Worm (Caenorhabditis elegans): Measurements from ENCODE around the gene str-83.
A peak's percentile ranks its signal among the peaks of the same experiment; 100 is the strongest.

The str-83 gene

DNA sequence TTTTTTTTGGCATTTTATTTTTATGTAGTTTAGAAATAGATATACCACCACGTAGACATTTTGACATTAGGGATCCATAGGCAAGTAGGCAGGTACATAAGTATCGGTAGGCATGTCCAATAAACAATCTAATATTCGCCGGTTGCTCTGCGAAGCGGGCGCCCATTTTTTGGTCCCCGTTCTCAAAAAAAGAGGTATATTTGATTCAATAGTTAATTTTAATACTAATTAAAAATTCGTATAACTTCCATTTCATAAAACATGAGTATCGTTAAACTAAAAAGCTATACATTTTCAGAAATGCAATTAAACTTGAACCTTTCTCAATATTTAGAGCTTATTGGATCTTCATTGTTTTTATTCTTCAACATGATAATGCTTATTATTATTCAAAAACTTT is at the start of gene str-83:
Gene str-83, plus strand, starts transcription at position 301 of the 400 bp plus-strand sequence.
- TF ChIP-seq attf-6 (GFP tag; IDR thresholded peaks at IDR 0.05) (no peak), him-1 (tag; optimal IDR thresholded peaks at IDR 0.05) (no peak), dpl-1 (GFP tag; optimal IDR thresholded peaks at IDR 0.05) (no peak), madf-10 (tag; optimal IDR thresholded peaks at IDR 0.05) (no peak), pbrm-1 (GFP tag; IDR thresholded peaks at IDR 0.05) (no peak), Y53G8AR.9 (GFP tag; conservative IDR thresholded peaks at IDR 0.05) (no peak), ceh-27 (GFP tag; optimal IDR thresholded peaks at IDR 0.05) (no peak), ama-1 (optimal IDR thresholded peaks at IDR 0.05) (no peak), ama-1 (GFP tag; optimal IDR thresholded peaks at IDR 0.05) (no peak), sea-2 (GFP tag; IDR thresholded peaks at IDR 0.05) (no peak), Y79H2A.3 (GFP tag; conservative IDR thresholded peaks at IDR 0.05) (no peak)

DNA sequence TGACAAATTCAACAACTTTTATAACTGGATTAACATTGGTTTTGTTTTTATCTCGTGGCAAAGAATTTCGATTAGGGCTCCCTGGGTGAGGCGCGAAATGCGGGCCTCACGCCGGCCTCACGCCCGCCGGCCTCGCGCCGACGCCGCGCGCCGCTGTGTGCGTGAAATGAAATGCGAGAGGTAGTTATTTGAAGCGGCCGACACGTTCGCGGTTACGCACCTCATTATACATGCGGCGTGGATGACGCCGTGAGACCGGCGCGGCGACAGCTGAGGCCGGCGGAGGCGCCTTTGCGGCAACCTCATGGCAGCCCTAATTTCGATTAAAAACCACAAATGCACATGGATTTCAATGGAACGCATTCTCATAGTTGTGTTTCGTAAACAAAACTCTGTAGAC is 49.5 kb upstream of the str-83 start:
- TF ChIP-seq dpl-1 (GFP tag; optimal IDR thresholded peaks at IDR 0.05) (no peak), ztf-26 (tag; optimal IDR thresholded peaks at IDR 0.05) (no peak), Y53F4B.3 (GFP tag; IDR thresholded peaks at IDR 0.05) (no peak), D2030.7 (GFP tag; IDR thresholded peaks at IDR 0.05) (no peak), snpc-4 (GFP tag; optimal IDR thresholded peaks at IDR 0.05) (no peak), snpc-4 (tag; optimal IDR thresholded peaks at IDR 0.05) (peak in 2 of 4 experiments; percentile 74 to 84), hlh-26 (GFP tag; conservative IDR thresholded peaks at IDR 0.05) (no peak), F37B4.10 (GFP tag; IDR thresholded peaks at IDR 0.05) (0 out of 2 replicates have a peak, but pooled peaks have one; percentile 78), cebp-1 (GFP tag; IDR thresholded peaks at IDR 0.05) (no peak), cebp-1 (tag; optimal IDR thresholded peaks at IDR 0.05) (no peak), hmg-1.2 (GFP tag; IDR thresholded peaks at IDR 0.05) (peak; percentile 57), ama-1 (optimal IDR thresholded peaks at IDR 0.05) (no peak), ama-1 (GFP tag; optimal IDR thresholded peaks at IDR 0.05) (no peak), unc-62 (GFP tag; optimal IDR thresholded peaks at IDR 0.05) (no peak), ztf-18 (tag; optimal IDR thresholded peaks at IDR 0.05) (no peak), rcor-1 (GFP tag; IDR thresholded peaks at IDR 0.05) (no peak), nhr-80 (tag; optimal IDR thresholded peaks at IDR 0.05) (no peak), aptf-2 (GFP tag; conservative IDR thresholded peaks at IDR 0.05) (no peak), egl-18 (GFP tag; IDR thresholded peaks at IDR 0.05) (0 out of 2 replicates have a peak, but pooled peaks have one; percentile 30), nhr-27 (tag; optimal IDR thresholded peaks at IDR 0.05) (no peak), F57A8.1 (GFP tag; optimal IDR thresholded peaks at IDR 0.05) (no peak), F39B2.1 (GFP tag; IDR thresholded peaks at IDR 0.05) (no peak), hsf-1 (GFP tag; IDR thresholded peaks at IDR 0.05) (no peak), F49E8.2 (tag; optimal IDR thresholded peaks at IDR 0.05; ENCODE audit: insufficient read depth) (no peak), ets-4 (GFP tag; optimal IDR thresholded peaks at IDR 0.05) (no peak), nhr-120 (GFP tag; IDR thresholded peaks at IDR 0.05) (0 out of 2 replicates have a peak, but pooled peaks have one; percentile 43)

DNA sequence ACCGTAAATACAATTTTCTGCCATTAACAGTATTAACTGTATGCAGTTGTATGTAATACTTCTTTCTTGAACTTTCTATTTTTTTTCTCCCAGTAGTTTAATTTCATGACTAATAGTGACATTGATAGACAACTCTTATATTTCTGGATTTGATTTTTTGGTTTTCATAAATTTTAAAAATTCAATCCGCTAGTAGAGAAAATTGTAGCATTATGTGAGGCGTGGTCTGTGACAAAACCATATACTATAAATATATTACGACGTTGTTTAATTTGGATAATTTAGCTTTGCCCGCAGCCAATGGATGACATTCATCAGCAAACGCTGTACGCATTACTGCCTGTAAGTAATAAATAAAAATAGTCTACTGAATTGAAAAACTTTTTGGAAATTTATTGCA is 48.0 kb upstream of the str-83 start, which contains the start of gene srx-64:
Gene srx-64, plus strand, starts transcription at position 301 of the 400 bp plus-strand sequence.
- TF ChIP-seq F10E7.11 (tag; optimal IDR thresholded peaks at IDR 0.05): no peak
- TF ChIP-seq F37B4.10 (GFP tag; IDR thresholded peaks at IDR 0.05): no peak
- no peak for TF ChIP-seq nhr-179 (tag; optimal IDR thresholded peaks at IDR 0.05)
- no peak for TF ChIP-seq B0261.1 (tag; optimal IDR thresholded peaks at IDR 0.05)
- no peak for TF ChIP-seq lsy-27 (tag; optimal IDR thresholded peaks at IDR 0.05; ENCODE audit: borderline replicate concordance, insufficient read depth)
- TF ChIP-seq F55B11.4 (tag; optimal IDR thresholded peaks at IDR 0.05; ENCODE audit: borderline replicate concordance, insufficient read depth): no peak
- no peak for TF ChIP-seq snpc-1.3 (tag; optimal IDR thresholded peaks at IDR 0.05; ENCODE audit: insufficient read depth)
- no peak for TF ChIP-seq aptf-3 (GFP tag; IDR thresholded peaks at IDR 0.05)
- TF ChIP-seq B0019.2 (GFP tag; conservative IDR thresholded peaks at IDR 0.05): no peak
- TF ChIP-seq die-1 (tag; optimal IDR thresholded peaks at IDR 0.05): no peak
- TF ChIP-seq lin-26 (GFP tag; IDR thresholded peaks at IDR 0.05): no peak
- no peak for TF ChIP-seq zfh-2 (GFP tag; conservative IDR thresholded peaks at IDR 0.05)
- no peak for TF ChIP-seq hmg-20 (GFP tag; IDR thresholded peaks at IDR 0.05)
- TF ChIP-seq ZK185.1 (tag; optimal IDR thresholded peaks at IDR 0.05; ENCODE audit: poor library complexity, severe bottlenecking): no peak
- TF ChIP-seq unc-130 (GFP tag; optimal IDR thresholded peaks at IDR 0.05): no peak
